Worm (Caenorhabditis elegans) whole organism, L1 larva: ENCODE results near the gene ndg-4.
A peak's percentile ranks its signal among the peaks of the same experiment; 100 is the strongest.

Experiments used
- C04F5.9 ChIP-seq: sonication (generic microtip); optimal IDR thresholded peaks from 2 replicates; lab custom pipeline; 2016; ENCODE audit warnings: missing genetic modification characterization, missing compliant biosample characterization
- C16A3.4 ChIP-seq: fragments of 150-350 bp; optimal IDR thresholded peaks from 2 replicates; lab custom pipeline; 2014; ENCODE audit warnings: missing biosample characterization, missing genetic modification characterization
- C34B4.2 ChIP-seq: sonication (generic microtip); optimal IDR thresholded peaks from 2 replicates; lab custom pipeline; 2017; ENCODE audit warnings: mild to moderate bottlenecking, missing genetic modification characterization, missing compliant biosample characterization
- F16B12.6 ChIP-seq: fragments of 150-350 bp; optimal IDR thresholded peaks from 2 replicates; lab custom pipeline; 2014; ENCODE audit warnings: missing biosample characterization, missing genetic modification characterization
- alr-1 ChIP-seq: fragments of 200-800 bp; sonication (Bioruptor generic); optimal IDR thresholded peaks from 2 replicates; lab custom pipeline; 2018; ENCODE audit warnings: borderline replicate concordance, mild to moderate bottlenecking, missing genetic modification characterization, missing compliant biosample characterization
- aly-2 ChIP-seq: fragments of 150-350 bp; optimal IDR thresholded peaks from 2 replicates; lab custom pipeline; 2014; ENCODE audit warnings: missing biosample characterization, missing genetic modification characterization
- ama-1 ChIP-seq: fragments of 150-350 bp; optimal IDR thresholded peaks from 2 replicates; lab custom pipeline; 2014
- ceh-90 ChIP-seq: sonication (generic microtip); optimal IDR thresholded peaks from 2 replicates; lab custom pipeline; 2016; ENCODE audit warnings: missing genetic modification characterization, missing compliant biosample characterization
- ces-1 ChIP-seq: fragments of 150-350 bp; optimal IDR thresholded peaks from 2 replicates; lab custom pipeline; 2014; ENCODE audit warnings: missing biosample characterization, missing genetic modification reagents, missing genetic modification characterization
- dsc-1 ChIP-seq: sonication (generic microtip); optimal IDR thresholded peaks from 2 replicates; lab custom pipeline; 2016; ENCODE audit warnings: mild to moderate bottlenecking, missing genetic modification characterization, missing compliant biosample characterization
- efl-3 ChIP-seq: fragments of 200-800 bp; sonication (Bioruptor generic); optimal IDR thresholded peaks from 2 replicates; lab custom pipeline; 2018; ENCODE audit warnings: mild to moderate bottlenecking, missing genetic modification characterization, missing compliant biosample characterization
- egl-27 ChIP-seq, 2 experiments: fragments of 150-350 bp in 1 of 2; sonication (generic microtip); optimal IDR thresholded peaks; 3 replicates each; lab custom pipeline; 2017 to 2018; ENCODE audit warnings: missing biosample characterization in 2 of 2, missing genetic modification characterization in 2 of 2, missing genetic modification reagents in 2 of 2
- elt-2 ChIP-seq: sonication (generic microtip); optimal IDR thresholded peaks from 2 replicates; lab custom pipeline; 2016; ENCODE audit warnings: missing genetic modification characterization, mild to moderate bottlenecking, inconsistent platforms, missing compliant biosample characterization, missing genetic modification reagents
- fkh-10 ChIP-seq: sonication (generic microtip); optimal IDR thresholded peaks from 2 replicates; lab custom pipeline; 2017; ENCODE audit warnings: missing biosample characterization, missing genetic modification reagents, missing genetic modification characterization
- fkh-4 ChIP-seq: sonication (generic microtip); optimal IDR thresholded peaks from 2 replicates; lab custom pipeline; 2016; ENCODE audit warnings: missing compliant biosample characterization, missing genetic modification characterization, borderline replicate concordance
- grh-1 ChIP-seq: fragments of 200-800 bp; sonication (Bioruptor generic); IDR thresholded peaks from 2 replicates; pipeline ENCODE4 v1.3.6; 2022; ENCODE audit warnings: missing genetic modification reagents, missing genetic modification characterization, missing compliant biosample characterization
- hlh-4 ChIP-seq: sonication (generic microtip); optimal IDR thresholded peaks from 2 replicates; lab custom pipeline; 2016; ENCODE audit warnings: mild to moderate bottlenecking, missing genetic modification characterization, missing compliant biosample characterization
- hpl-2 ChIP-seq: fragments of 150-350 bp; optimal IDR thresholded peaks from 2 replicates; lab custom pipeline; 2014; ENCODE audit warnings: missing biosample characterization, missing genetic modification reagents, missing genetic modification characterization
- isw-1 ChIP-seq: fragments of 200-800 bp; sonication (Bioruptor generic); IDR thresholded peaks from 2 replicates; pipeline ENCODE4 v1.3.6; 2022; ENCODE audit warnings: missing genetic modification characterization, missing compliant biosample characterization
- lin-14 ChIP-seq: fragments of 200-800 bp; sonication (Bioruptor generic); optimal IDR thresholded peaks from 2 replicates; lab custom pipeline; 2018; ENCODE audit warnings: mild to moderate bottlenecking, missing genetic modification characterization, moderate library complexity, missing compliant biosample characterization
- lin-15B ChIP-seq: fragments of 150-350 bp; sonication (generic microtip); optimal IDR thresholded peaks from 3 replicates; lab custom pipeline; 2014; ENCODE audit warnings: missing biosample characterization, missing genetic modification characterization
- lsy-2 ChIP-seq, 2 experiments: fragments of 150-350 bp; optimal IDR thresholded peaks; 2 replicates each; lab custom pipeline; 2014; ENCODE audit warnings: missing biosample characterization in 2 of 2, missing genetic modification characterization in 2 of 2
- mdl-1 ChIP-seq, 2 experiments: fragments of 150-350 bp; optimal IDR thresholded peaks; 2 replicates each; lab custom pipeline; 2014 to 2017; ENCODE audit warnings: missing biosample characterization in 2 of 2, missing genetic modification characterization in 2 of 2, inconsistent platforms in 1 of 2
- nhr-12 ChIP-seq: sonication (generic microtip); optimal IDR thresholded peaks from 2 replicates; lab custom pipeline; 2017; ENCODE audit warnings: missing biosample characterization, missing genetic modification characterization
- nhr-19 ChIP-seq: fragments of 200-800 bp; sonication (Bioruptor generic); conservative IDR thresholded peaks from 2 replicates; pipeline ENCODE4 v1.3.6; 2022; ENCODE audit warnings: missing genetic modification characterization, missing compliant biosample characterization
- nhr-20 ChIP-seq: sonication (generic microtip); optimal IDR thresholded peaks from 2 replicates; lab custom pipeline; 2016; ENCODE audit warnings: mild to moderate bottlenecking, missing genetic modification characterization, missing compliant biosample characterization
- nhr-28 ChIP-seq: fragments of 150-350 bp; optimal IDR thresholded peaks from 2 replicates; lab custom pipeline; 2014; ENCODE audit warnings: missing biosample characterization, missing genetic modification characterization
- nhr-84 ChIP-seq: sonication (generic microtip); optimal IDR thresholded peaks from 2 replicates; lab custom pipeline; 2017; ENCODE audit warnings: missing biosample characterization, missing genetic modification characterization
- pag-3 ChIP-seq: sonication (generic microtip); optimal IDR thresholded peaks from 2 replicates; lab custom pipeline; 2017; ENCODE audit warnings: missing genetic modification characterization, mild to moderate bottlenecking, missing compliant biosample characterization, antibody characterized with exemption, borderline replicate concordance; ENCODE audit not compliant: insufficient read depth
- pqm-1 ChIP-seq: sonication (generic microtip); optimal IDR thresholded peaks from 3 replicates; lab custom pipeline; 2017; ENCODE audit warnings: missing biosample characterization, missing genetic modification characterization
- snpc-4 ChIP-seq: fragments of 150-350 bp; optimal IDR thresholded peaks from 2 replicates; lab custom pipeline; 2014; ENCODE audit warnings: missing biosample characterization, missing genetic modification characterization
- snu-23 ChIP-seq: sonication (generic microtip); optimal IDR thresholded peaks from 2 replicates; lab custom pipeline; 2016; ENCODE audit warnings: missing genetic modification characterization, missing compliant biosample characterization
- sox-4 ChIP-seq: sonication (generic microtip); optimal IDR thresholded peaks from 2 replicates; lab custom pipeline; 2016; ENCODE audit warnings: missing genetic modification characterization, missing compliant biosample characterization
- tbx-2 ChIP-seq: sonication (generic microtip); optimal IDR thresholded peaks from 2 replicates; lab custom pipeline; 2016; ENCODE audit warnings: missing genetic modification characterization, missing compliant biosample characterization
- tlp-1 ChIP-seq: fragments of 150-350 bp; optimal IDR thresholded peaks from 2 replicates; lab custom pipeline; 2014; ENCODE audit warnings: missing biosample characterization, missing genetic modification characterization
- unc-30 ChIP-seq: sonication (generic microtip); optimal IDR thresholded peaks from 2 replicates; lab custom pipeline; 2017; ENCODE audit warnings: missing biosample characterization, missing genetic modification characterization
- unc-86 ChIP-seq: sonication (generic microtip); optimal IDR thresholded peaks from 2 replicates; lab custom pipeline; 2016; ENCODE audit warnings: missing genetic modification characterization, missing compliant biosample characterization
- unc-98 ChIP-seq: fragments of 200-800 bp; sonication (Bioruptor generic); IDR thresholded peaks from 2 replicates; pipeline ENCODE4 v1.3.6; 2022; ENCODE audit warnings: missing genetic modification characterization, missing compliant biosample characterization
- vab-15 ChIP-seq: sonication (generic microtip); optimal IDR thresholded peaks from 2 replicates; lab custom pipeline; 2017; ENCODE audit warnings: missing genotype, mild to moderate bottlenecking, missing genetic modification characterization, missing compliant biosample characterization
- xbp-1 ChIP-seq: sonication (generic microtip); optimal IDR thresholded peaks from 2 replicates; lab custom pipeline; 2016; ENCODE audit warnings: missing genetic modification characterization, missing compliant biosample characterization
- zag-1 ChIP-seq: fragments of 150-350 bp; optimal IDR thresholded peaks from 2 replicates; lab custom pipeline; 2014; ENCODE audit warnings: missing biosample characterization, missing genetic modification characterization
- ztf-4 ChIP-seq: fragments of 150-350 bp; optimal IDR thresholded peaks from 2 replicates; lab custom pipeline; 2014; ENCODE audit warnings: missing biosample characterization, missing genetic modification characterization

ndg-4 gene

ce11 chrIII:4482986-4483385, 15.8 kb upstream of the ndg-4 start:
- TF ChIP-seq lin-14 (GFP tag; lab: Kevin White, UChicago) (peak; percentile 60), dsc-1 (tag; lab: Kevin White, UChicago) (no peak), unc-86 (tag; lab: Kevin White, UChicago) (peak; percentile 57)

DNA sequence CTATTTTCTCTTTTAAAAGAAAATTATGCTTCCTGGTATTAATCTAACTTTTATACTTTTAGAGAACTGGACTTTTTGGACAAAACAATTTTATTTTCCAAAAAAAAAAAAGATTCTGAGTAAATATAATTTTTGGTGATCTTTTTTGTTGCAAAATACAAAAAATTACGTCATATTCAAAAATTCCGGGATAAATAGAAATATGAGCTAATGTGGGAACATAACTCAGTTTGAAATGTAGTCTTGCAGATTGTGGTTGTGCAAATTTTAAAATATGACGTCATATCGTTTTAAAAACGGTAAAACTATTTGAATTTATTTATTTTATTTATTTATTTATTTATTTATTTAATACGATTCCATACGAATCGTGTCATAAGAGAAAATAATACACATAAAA, 14.6 kb upstream of the ndg-4 start:
- TF ChIP-seq hlh-4 (tag; lab: Kevin White, UChicago) (no peak), tbx-2 (tag; lab: Kevin White, UChicago) (no peak), nhr-84 (tag; lab: Kevin White, UChicago) (no peak), efl-3 (GFP tag; lab: Kevin White, UChicago) (no peak), ces-1 (no peak), ztf-4 (tag; lab: Kevin White, UChicago) (no peak), unc-98 (GFP tag; lab: Robert Waterston, UW) (no peak), C04F5.9 (tag; lab: Kevin White, UChicago) (no peak), nhr-28 (tag; lab: Kevin White, UChicago) (no peak), mdl-1 (tag; optimal IDR thresholded peaks at IDR 0.05; lab: Kevin White, UChicago) (no peak), C16A3.4 (tag; lab: Kevin White, UChicago) (no peak), fkh-4 (tag; lab: Kevin White, UChicago) (no peak), pqm-1 (tag; lab: Kevin White, UChicago) (no peak), F16B12.6 (tag; lab: Kevin White, UChicago) (no peak), nhr-12 (tag; lab: Kevin White, UChicago) (no peak), snpc-4 (tag; lab: Kevin White, UChicago) (no peak), ceh-90 (tag; lab: Kevin White, UChicago) (no peak), isw-1 (GFP tag; lab: Robert Waterston, UW) (no peak), nhr-19 (no peak), unc-30 (no peak)

- no peak for TF ChIP-seq efl-3 (GFP tag; lab: Kevin White, UChicago)
- TF ChIP-seq elt-2, result no peak
- TF ChIP-seq pag-3 (tag; lab: Kevin White, UChicago), result no peak
- TF ChIP-seq egl-27 (tag; optimal IDR thresholded peaks at IDR 0.05; lab: Kevin White, UChicago), result no peak
Observed at ce11 chrIII:4477472-4477871, 10.3 kb upstream of the ndg-4 start, which contains the start of gene ins-17. ins-17 (minus strand) TSS chrIII:4477572.

- no peak for TF ChIP-seq hlh-4 (tag; lab: Kevin White, UChicago)
- no peak for TF ChIP-seq nhr-20 (tag; lab: Kevin White, UChicago)
- peak in 1 of 2 experiments; percentile 14 for TF ChIP-seq lsy-2 (tag; optimal IDR thresholded peaks at IDR 0.05; lab: Kevin White, UChicago)
- TF ChIP-seq dsc-1 (tag; lab: Kevin White, UChicago), result no peak
Observed at ce11 chrIII:4476806-4477205, 9.6 kb upstream of the ndg-4 start.

ce11 chrIII:4476313-4476712, 9.1 kb upstream of the ndg-4 start:
- TF ChIP-seq nhr-20 (tag; lab: Kevin White, UChicago), result no peak
- no peak for TF ChIP-seq snu-23 (GFP tag; lab: Kevin White, UChicago)
- TF ChIP-seq zag-1 (tag; lab: Kevin White, UChicago), result no peak
- TF ChIP-seq xbp-1 (tag; lab: Kevin White, UChicago), result no peak

DNA sequence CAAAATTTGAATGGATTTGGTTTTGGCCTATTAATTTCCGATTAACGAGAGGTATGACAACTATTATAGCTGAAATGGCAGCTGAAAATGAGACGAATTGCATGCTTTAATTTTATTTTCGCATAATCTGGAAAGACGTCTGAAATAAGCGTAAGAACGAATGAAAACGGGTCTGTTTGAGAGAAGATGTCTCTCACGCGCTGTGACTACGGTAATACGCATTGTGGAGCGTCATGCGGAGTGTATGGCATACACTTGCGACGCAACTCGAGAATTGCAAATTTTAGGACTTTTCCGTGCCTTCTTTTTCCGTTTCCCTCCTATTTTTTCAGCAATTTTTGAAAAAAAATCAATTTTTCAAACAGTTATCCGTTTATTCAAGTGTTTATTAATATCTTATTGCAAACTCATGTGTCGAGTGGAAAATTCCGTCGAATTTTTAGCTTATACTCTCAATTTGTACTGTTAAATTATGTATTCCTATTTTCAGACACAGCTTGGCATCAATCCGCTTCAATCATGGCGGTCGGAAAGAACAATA, 8.3 kb upstream of the ndg-4 start, which contains the start of gene rps-1:
rps-1 (plus strand) TSS at position 491 of the 541 bp plus-strand sequence.
- peak; percentile 82 for TF ChIP-seq F16B12.6 (tag; lab: Kevin White, UChicago)
- peak; percentile 83 for TF ChIP-seq C34B4.2
- TF ChIP-seq mdl-1 (tag; optimal IDR thresholded peaks at IDR 0.05; lab: Kevin White, UChicago), result peak; percentile 55 to 98
- peak; percentile 97 for TF ChIP-seq aly-2 (tag; lab: Kevin White, UChicago)
- no peak for TF ChIP-seq tlp-1 (tag; lab: Kevin White, UChicago)
- TF ChIP-seq vab-15 (tag; lab: Kevin White, UChicago), result peak; percentile 96
- TF ChIP-seq alr-1, result no peak
- TF ChIP-seq sox-4 (tag; lab: Kevin White, UChicago), result peak; percentile 95
- peak; percentile 92 for TF ChIP-seq unc-98 (GFP tag; lab: Robert Waterston, UW)
- peak; percentile 99 for TF ChIP-seq unc-86 (tag; lab: Kevin White, UChicago)
- TF ChIP-seq fkh-10 (GFP tag; lab: Kevin White, UChicago), result peak; percentile 98
- peak; percentile 94 for TF ChIP-seq hpl-2 (GFP tag; lab: Kevin White, UChicago)
- peak; percentile 99 for TF ChIP-seq C16A3.4 (tag; lab: Kevin White, UChicago)
- TF ChIP-seq lsy-2 (tag; optimal IDR thresholded peaks at IDR 0.05; lab: Kevin White, UChicago), result peak; percentile 100
- TF ChIP-seq lin-14 (GFP tag; lab: Kevin White, UChicago), result peak; percentile 99
- TF ChIP-seq nhr-28 (tag; lab: Kevin White, UChicago), result peak; percentile 60
- TF ChIP-seq ama-1 (lab: Kevin White, UChicago), result peak; percentile 92
- peak; percentile 96 for TF ChIP-seq grh-1 (GFP tag; lab: Robert Waterston, UW)
- peak; percentile 94 for TF ChIP-seq lin-15B
